Fruit fly (Drosophila melanogaster) whole organism, embryonic: ENCODE measurements around the gene yellow-e2.

Experiments
- ATbp ChIP-seq: fragments of 200-800 bp; sonication (Bioruptor generic); optimal IDR thresholded peaks from 2 replicates; lab custom pipeline; 2017; ENCODE audit warnings: missing biosample characterization, mild to moderate bottlenecking, missing genetic modification characterization, missing genetic modification reagents
- BEAF-32 ChIP-seq: fragments of 200-800 bp; sonication (Bioruptor generic); optimal IDR thresholded peaks from 3 replicates; lab custom pipeline; 2017; ENCODE audit warnings: missing biosample characterization, missing genetic modification characterization, mild to moderate bottlenecking, moderate library complexity, missing genetic modification reagents
- Bdp1 ChIP-seq: fragments of 200-800 bp; sonication (Bioruptor generic); optimal IDR thresholded peaks from 3 replicates; lab custom pipeline; 2016; ENCODE audit warnings: missing biosample characterization, missing genetic modification characterization
- CG14860 ChIP-seq: fragments of 200-800 bp; sonication (Bioruptor generic); IDR thresholded peaks from 3 replicates; pipeline ENCODE4 v1.3.6; 2022; ENCODE audit warnings: missing biosample characterization, missing genetic modification characterization; ENCODE audit not compliant: partially characterized antibody
- CG15269 ChIP-seq: fragments of 200-800 bp; sonication (Bioruptor generic); optimal IDR thresholded peaks from 2 replicates; lab custom pipeline; 2018; ENCODE audit warnings: missing biosample characterization, mild to moderate bottlenecking, missing genetic modification characterization, moderate library complexity
- CG1647 ChIP-seq: fragments of 200-800 bp; sonication (Bioruptor generic); optimal IDR thresholded peaks from 3 replicates; lab custom pipeline; 2016; ENCODE audit warnings: missing biosample characterization, missing genetic modification characterization
- CG18599 ChIP-seq: fragments of 200-800 bp; sonication (Bioruptor generic); optimal IDR thresholded peaks from 3 replicates; lab custom pipeline; 2017; ENCODE audit warnings: missing biosample characterization, missing genetic modification characterization, mild to moderate bottlenecking, moderate library complexity, missing genetic modification reagents
- CG30020 ChIP-seq: fragments of 200-800 bp; optimal IDR thresholded peaks from 2 replicates; lab custom pipeline; 2019; ENCODE audit warnings: missing biosample characterization, mild to moderate bottlenecking, missing genetic modification characterization, moderate library complexity
- CG31441 ChIP-seq: fragments of 200-800 bp; sonication (Bioruptor generic); IDR thresholded peaks from 2 replicates; pipeline ENCODE4 v1.3.6; 2022; ENCODE audit warnings: missing biosample characterization, missing genetic modification characterization
- CG3847 ChIP-seq: fragments of 200-800 bp; sonication (Bioruptor generic); IDR thresholded peaks from 2 replicates; pipeline ENCODE4 v1.3.6; 2022; ENCODE audit warnings: missing biosample characterization, missing genetic modification characterization
- CG43689 ChIP-seq: fragments of 200-800 bp; sonication (Bioruptor generic); IDR thresholded peaks from 2 replicates; pipeline ENCODE4 v1.3.6; 2022; ENCODE audit warnings: missing biosample characterization, missing genetic modification characterization
- CG4854 ChIP-seq: fragments of 200-800 bp; sonication (Bioruptor generic); optimal IDR thresholded peaks from 2 replicates; lab custom pipeline; 2016; ENCODE audit warnings: missing biosample characterization, missing genetic modification characterization, inconsistent platforms
- CG5180 ChIP-seq: fragments of 200-800 bp; sonication (Bioruptor generic); optimal IDR thresholded peaks from 3 replicates; lab custom pipeline; 2017; ENCODE audit warnings: missing biosample characterization, missing genetic modification characterization, mild to moderate bottlenecking, moderate library complexity, missing genetic modification reagents
- CG5245 ChIP-seq: fragments of 200-800 bp; sonication (Bioruptor generic); optimal IDR thresholded peaks from 3 replicates; lab custom pipeline; 2016; ENCODE audit warnings: missing biosample characterization, missing genetic modification characterization
- CG6791 ChIP-seq: fragments of 200-800 bp; sonication (Bioruptor generic); IDR thresholded peaks from 3 replicates; pipeline ENCODE4 v1.3.6; 2022; ENCODE audit warnings: missing biosample characterization, missing genetic modification characterization; ENCODE audit not compliant: partially characterized antibody
- CG7928 ChIP-seq: fragments of 200-800 bp; sonication (Bioruptor generic); optimal IDR thresholded peaks from 2 replicates; lab custom pipeline; 2017; ENCODE audit warnings: missing biosample characterization, mild to moderate bottlenecking, missing genetic modification characterization
- CG8765 ChIP-seq: fragments of 200-800 bp; sonication (Bioruptor generic); IDR thresholded peaks from 2 replicates; pipeline ENCODE4 v1.3.6; 2022; ENCODE audit warnings: missing biosample characterization, missing genetic modification characterization
- Dref ChIP-seq: fragments of 200-800 bp; sonication (Bioruptor generic); IDR thresholded peaks from 2 replicates; pipeline ENCODE4 v1.3.6; 2022; ENCODE audit warnings: missing biosample characterization, missing genetic modification characterization
- HLH3B ChIP-seq: fragments of 200-800 bp; sonication (Bioruptor generic); IDR thresholded peaks from 2 replicates; pipeline ENCODE4 v1.3.6; 2022; ENCODE audit warnings: missing biosample characterization, missing genetic modification characterization
- HLHmδ ChIP-seq: fragments of 200-800 bp; sonication (Bioruptor generic); optimal IDR thresholded peaks from 2 replicates; lab custom pipeline; 2018; ENCODE audit warnings: missing biosample characterization, mild to moderate bottlenecking, missing genetic modification characterization, moderate library complexity
- Hand ChIP-seq: fragments of 200-800 bp; sonication (Bioruptor generic); optimal IDR thresholded peaks from 2 replicates; lab custom pipeline; 2017; ENCODE audit warnings: mild to moderate bottlenecking, missing biosample characterization, missing genetic modification reagents, missing genetic modification characterization
- Hr51 ChIP-seq, 2 experiments: fragments of 200-800 bp; sonication (Bioruptor generic); optimal IDR thresholded peaks; 2 replicates in 1 of 2; 3 replicates in 1 of 2; lab custom pipeline; 2016 to 2018; ENCODE audit warnings: missing biosample characterization in 2 of 2, missing genetic modification characterization in 2 of 2, mild to moderate bottlenecking in 1 of 2, moderate library complexity in 1 of 2
- MBD-R2 ChIP-seq: fragments of 200-800 bp; sonication (Bioruptor generic); IDR thresholded peaks from 2 replicates; pipeline ENCODE4 v1.3.6; 2022; ENCODE audit warnings: missing biosample characterization, missing genetic modification characterization
- Meics ChIP-seq: fragments of 200-800 bp; sonication (Bioruptor generic); optimal IDR thresholded peaks from 2 replicates; lab custom pipeline; 2017; ENCODE audit warnings: missing biosample characterization, mild to moderate bottlenecking, missing genetic modification characterization
- Mrtf ChIP-seq: fragments of 200-800 bp; sonication (Bioruptor generic); IDR thresholded peaks from 3 replicates; pipeline ENCODE4 v1.3.6; 2022; ENCODE audit warnings: missing biosample characterization, missing genetic modification characterization
- Neu2 ChIP-seq: fragments of 200-800 bp; sonication (Bioruptor generic); optimal IDR thresholded peaks from 3 replicates; lab custom pipeline; 2016; ENCODE audit warnings: missing biosample characterization, missing genetic modification characterization, borderline replicate concordance
- Nf-YA ChIP-seq: fragments of 200-800 bp; sonication (Bioruptor generic); IDR thresholded peaks from 2 replicates; pipeline ENCODE4 v1.3.6; 2022; ENCODE audit warnings: missing biosample characterization, missing genetic modification characterization
- Rx ChIP-seq: fragments of 200-800 bp; sonication (Bioruptor generic); IDR thresholded peaks from 2 replicates; pipeline ENCODE4 v1.3.6; 2022; ENCODE audit warnings: missing biosample characterization, missing genetic modification characterization
- TFAM ChIP-seq: fragments of 200-800 bp; sonication (Bioruptor generic); optimal IDR thresholded peaks from 2 replicates; lab custom pipeline; 2017; ENCODE audit warnings: missing biosample characterization, missing genetic modification characterization, inconsistent platforms
- Xbp1 ChIP-seq: fragments of 200-800 bp; sonication (Bioruptor generic); optimal IDR thresholded peaks from 3 replicates; lab custom pipeline; 2016; ENCODE audit warnings: missing biosample characterization, mild to moderate bottlenecking, missing genetic modification characterization
- ato ChIP-seq: fragments of 200-800 bp; sonication (Bioruptor generic); IDR thresholded peaks from 2 replicates; pipeline ENCODE4 v1.3.6; 2022; ENCODE audit warnings: missing biosample characterization, missing genetic modification characterization; ENCODE audit not compliant: partially characterized antibody
- bowl ChIP-seq: fragments of 200-800 bp; sonication (Bioruptor generic); IDR thresholded peaks from 2 replicates; pipeline ENCODE4 v1.3.6; 2022; ENCODE audit warnings: missing biosample characterization, missing genetic modification characterization
- cad ChIP-seq: fragments of >200 bp; optimal IDR thresholded peaks from 2 replicates; lab custom pipeline; 2017; ENCODE audit warnings: missing biosample characterization, missing genetic modification characterization
- chm ChIP-seq: fragments of 200-800 bp; sonication (Bioruptor generic); IDR thresholded peaks from 2 replicates; pipeline ENCODE4 v1.3.6; 2022; ENCODE audit warnings: missing biosample characterization, missing genetic modification characterization
- fd102C ChIP-seq: fragments of 200-800 bp; sonication (Bioruptor generic); optimal IDR thresholded peaks from 2 replicates; lab custom pipeline; 2018; ENCODE audit warnings: missing biosample characterization, mild to moderate bottlenecking, missing genetic modification characterization, moderate library complexity
- fu2 ChIP-seq: fragments of 200-800 bp; sonication (Bioruptor generic); optimal IDR thresholded peaks from 2 replicates; lab custom pipeline; 2016; ENCODE audit warnings: missing biosample characterization, missing genetic modification characterization
- h ChIP-seq: fragments of >200 bp; optimal IDR thresholded peaks from 2 replicates; lab custom pipeline; 2017
- kah ChIP-seq: fragments of 200-800 bp; sonication (Bioruptor generic); optimal IDR thresholded peaks from 2 replicates; lab custom pipeline; 2018; ENCODE audit warnings: missing biosample characterization, mild to moderate bottlenecking, missing genetic modification characterization
- klu ChIP-seq: fragments of 200-800 bp; sonication (Bioruptor generic); IDR thresholded peaks from 2 replicates; pipeline ENCODE4 v1.3.6; 2022; ENCODE audit warnings: missing biosample characterization, missing genetic modification characterization
- knrl ChIP-seq: fragments of 200-800 bp; sonication (Bioruptor generic); IDR thresholded peaks from 3 replicates; pipeline ENCODE4 v1.3.6; 2022; ENCODE audit warnings: missing biosample characterization, missing genetic modification characterization; ENCODE audit not compliant: partially characterized antibody
- lbe ChIP-seq: fragments of 200-800 bp; sonication (Bioruptor generic); optimal IDR thresholded peaks from 2 replicates; lab custom pipeline; 2016; ENCODE audit warnings: missing biosample characterization, mild to moderate bottlenecking, missing genetic modification characterization
- mirr ChIP-seq: fragments of 200-800 bp; sonication (Bioruptor generic); optimal IDR thresholded peaks from 3 replicates; lab custom pipeline; 2018; ENCODE audit warnings: missing biosample characterization, mild to moderate bottlenecking, missing genetic modification characterization
- pita ChIP-seq: fragments of 200-800 bp; sonication (Bioruptor generic); optimal IDR thresholded peaks from 2 replicates; lab custom pipeline; 2017; ENCODE audit warnings: missing biosample characterization, mild to moderate bottlenecking, missing genetic modification characterization
- pzg ChIP-seq: fragments of 200-800 bp; sonication (Bioruptor generic); optimal IDR thresholded peaks from 3 replicates; lab custom pipeline; 2018; ENCODE audit warnings: missing biosample characterization, mild to moderate bottlenecking, missing genetic modification characterization, moderate library complexity
- sim ChIP-seq: fragments of 200-800 bp; sonication (Bioruptor generic); IDR thresholded peaks from 2 replicates; pipeline ENCODE4 v1.3.6; 2022; ENCODE audit warnings: missing biosample characterization, missing genetic modification characterization
- tap ChIP-seq: fragments of 200-800 bp; optimal IDR thresholded peaks from 3 replicates; lab custom pipeline; 2019; ENCODE audit warnings: missing biosample characterization, mild to moderate bottlenecking, missing genetic modification characterization, moderate library complexity
- tio ChIP-seq: fragments of 200-800 bp; sonication (Bioruptor generic); optimal IDR thresholded peaks from 2 replicates; lab custom pipeline; 2017; ENCODE audit warnings: missing biosample characterization, missing genetic modification characterization, inconsistent platforms
- tll ChIP-seq, 2 experiments: fragments of 200-800 bp in 1 of 2; fragments of >200 bp in 1 of 2; sonication (Bioruptor generic) in 1 of 2; optimal IDR thresholded peaks; 2 replicates each; lab custom pipeline; 2017 to 2019; ENCODE audit warnings: missing biosample characterization in 2 of 2, missing genetic modification characterization in 2 of 2, mild to moderate bottlenecking in 1 of 2, moderate library complexity in 1 of 2

The yellow-e2 gene

DNA sequence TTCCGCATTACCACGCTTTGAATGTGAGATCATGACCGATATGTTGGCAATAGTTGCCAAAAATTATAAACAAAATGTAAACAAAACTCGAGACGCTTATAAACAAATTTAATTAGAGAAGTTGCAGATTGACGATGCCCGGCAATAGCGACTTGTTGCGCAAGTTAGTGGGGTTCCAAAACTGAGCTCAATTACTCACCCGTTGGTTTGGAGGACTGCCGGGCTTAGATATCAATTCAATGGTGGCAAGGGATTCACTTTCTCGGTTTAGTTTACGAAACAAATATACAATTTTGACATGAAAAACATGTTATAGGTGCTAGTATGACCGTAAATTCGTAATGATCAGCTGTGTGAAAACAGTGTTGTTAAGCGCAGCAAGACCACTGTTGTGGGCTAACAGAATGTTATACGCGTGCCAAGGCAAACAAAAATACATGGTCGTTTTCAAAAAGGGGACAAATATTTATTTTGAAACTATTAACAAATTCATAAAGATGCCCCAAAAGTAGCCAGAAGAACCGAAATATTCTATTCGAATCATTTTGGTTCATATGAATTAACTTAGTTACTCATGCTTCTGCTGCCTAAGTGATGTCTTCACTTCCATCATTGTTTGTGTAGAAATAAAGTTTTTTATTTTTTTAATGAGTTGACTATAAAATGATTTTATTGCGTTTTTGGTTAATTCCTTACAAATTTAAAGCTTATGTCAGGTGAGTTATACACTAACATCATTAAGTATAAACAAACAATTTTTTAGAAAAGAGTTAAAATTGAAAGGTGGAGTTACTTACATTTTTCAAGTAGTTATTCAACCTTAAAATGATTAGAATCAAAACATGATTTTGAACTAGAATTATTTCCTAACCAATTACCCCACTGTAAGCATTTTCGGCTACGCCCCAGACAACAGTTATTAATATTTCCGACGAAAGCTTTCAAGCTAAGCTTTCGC is 40.0 kb downstream of the yellow-e2 start, which contains the start of gene Elp6 (continued):
- TF ChIP-seq BEAF-32 (no peak), Meics (peak; percentile 87), mirr (GFP tag; lab: Kevin White, UChicago) (no peak), lbe (GFP tag; lab: Kevin White, UChicago) (peak; percentile 26), kah (GFP tag; lab: Kevin White, UChicago) (no peak), HLHmδ (GFP tag; lab: Kevin White, UChicago) (no peak), Bdp1 (GFP tag; lab: Kevin White, UChicago) (no peak), chm (GFP tag; lab: Robert Waterston, UW) (no peak), Hr51 (GFP tag; optimal IDR thresholded peaks at IDR 0.05; lab: Kevin White, UChicago) (peak; percentile 50 to 73), HLH3B (GFP tag; lab: Robert Waterston, UW) (peak; percentile 66), Hand (GFP tag; lab: Kevin White, UChicago) (peak; percentile 61), knrl (GFP tag; lab: Robert Waterston, UW) (no peak), cad (GFP tag; lab: Kevin White, UChicago) (no peak), Nf-YA (0 out of 2 replicates have a peak, but pooled peaks have one; percentile 18), TFAM (no peak), CG8765 (GFP tag; lab: Robert Waterston, UW) (no peak), sim (GFP tag; lab: Robert Waterston, UW) (no peak), pzg (GFP tag; lab: Kevin White, UChicago) (peak; percentile 46), Dref (no peak), CG6791 (GFP tag; lab: Robert Waterston, UW) (no peak), Neu2 (GFP tag; lab: Kevin White, UChicago) (no peak), klu (peak; percentile 47; the same call in 1 of the 2 replicates), tio (GFP tag; lab: Kevin White, UChicago) (peak; percentile 82), tll (GFP tag; optimal IDR thresholded peaks at IDR 0.05; lab: Kevin White, UChicago) (no peak), fd102C (GFP tag; lab: Kevin White, UChicago) (no peak), MBD-R2 (GFP tag; lab: Robert Waterston, UW) (peak; percentile 60; the same call in 1 of the 2 replicates), h (no peak), CG14860 (no peak), tap (tag; lab: Kevin White, UChicago) (peak; percentile 47), CG5180 (GFP tag; lab: Kevin White, UChicago) (peak; percentile 42), CG18599 (GFP tag; lab: Kevin White, UChicago) (peak; percentile 78), pita (no peak), fu2 (GFP tag; lab: Kevin White, UChicago) (peak; percentile 72), CG30020 (no peak), CG31441 (GFP tag; lab: Robert Waterston, UW) (peak; percentile 75; the same call in 1 of the 2 replicates), CG5245 (peak; percentile 27), Xbp1 (GFP tag; lab: Kevin White, UChicago) (peak; percentile 67), CG15269 (tag; lab: Kevin White, UChicago) (peak; percentile 74), CG7928 (GFP tag; lab: Kevin White, UChicago) (peak; percentile 46), CG1647 (GFP tag; lab: Kevin White, UChicago) (peak; percentile 45), Rx (GFP tag; lab: Robert Waterston, UW) (peak; percentile 48), ATbp (GFP tag; lab: Kevin White, UChicago) (peak; percentile 42), Mrtf (GFP tag; lab: Robert Waterston, UW) (peak; percentile 70; the same call in 2 of the 3 replicates), CG3847 (GFP tag; lab: Robert Waterston, UW) (peak; percentile 32; the same call in 1 of the 2 replicates), CG4854 (GFP tag; lab: Kevin White, UChicago) (no peak), CG43689 (GFP tag; lab: Robert Waterston, UW) (no peak), bowl (GFP tag; lab: Robert Waterston, UW) (no peak), ato (GFP tag; lab: Robert Waterston, UW) (no peak)
